Worm (Caenorhabditis elegans): Measurements from ENCODE around the gene Y62E10A.20.

DNA sequence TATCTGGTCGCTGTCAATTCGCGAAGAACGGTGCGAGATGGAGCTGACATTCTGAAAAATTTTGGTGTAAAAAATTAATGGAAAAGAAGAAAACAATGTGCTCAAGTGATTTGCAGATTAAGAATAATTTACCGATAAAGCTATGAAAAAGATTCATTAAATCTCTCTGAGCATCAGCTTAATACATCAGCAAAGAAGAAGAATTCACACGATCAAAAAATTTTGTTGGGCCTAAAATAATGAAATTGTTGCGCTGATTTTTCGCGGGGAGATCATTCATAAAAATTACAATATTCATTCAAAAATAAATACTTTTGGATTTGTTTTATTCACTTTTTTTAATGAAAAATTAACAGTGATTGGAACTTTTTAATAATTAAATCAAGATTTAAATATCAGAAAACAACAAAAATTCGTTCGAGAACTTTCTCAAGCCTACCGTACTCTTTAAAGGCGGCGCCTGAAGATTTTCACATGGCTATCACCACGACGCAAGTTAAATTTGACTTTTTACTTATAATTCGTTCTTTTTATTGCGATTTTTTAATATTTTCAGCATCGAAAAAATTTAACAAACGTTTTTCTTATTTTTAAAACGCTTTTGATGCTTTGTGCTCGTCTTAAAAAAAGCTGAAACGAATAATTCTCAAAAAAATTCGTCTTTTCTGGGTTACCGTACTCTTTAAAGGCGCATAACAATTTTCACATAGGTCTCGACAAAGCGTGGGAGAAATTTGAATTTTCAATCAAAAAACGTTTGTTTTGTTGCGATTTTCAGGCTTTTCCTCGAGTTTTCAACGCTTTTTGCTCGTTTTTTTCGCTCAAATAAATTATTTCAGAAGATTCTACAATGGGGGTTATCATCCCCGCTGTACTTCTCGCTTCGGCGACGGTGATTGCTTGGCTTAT is 14.8 kb upstream of the Y62E10A.20 start, which contains the start of the genes memi-2 and cyp-31A5:
- no peak for TF ChIP-seq snpc-4 (tag; optimal IDR thresholded peaks at IDR 0.05)
- TF ChIP-seq unc-62 (GFP tag; optimal IDR thresholded peaks at IDR 0.05), result no peak
- no peak for TF ChIP-seq elt-3 (tag; optimal IDR thresholded peaks at IDR 0.05)
- no peak for TF ChIP-seq lin-13 (tag; optimal IDR thresholded peaks at IDR 0.05)
- no peak for TF ChIP-seq blmp-1 (tag; optimal IDR thresholded peaks at IDR 0.05)
- TF ChIP-seq pha-4 (tag; optimal IDR thresholded peaks at IDR 0.05), result no peak
- no peak for TF ChIP-seq ces-1 (GFP tag; optimal IDR thresholded peaks at IDR 0.05)
- TF ChIP-seq lin-32 (GFP tag; optimal IDR thresholded peaks at IDR 0.05), result no peak
- no peak for TF ChIP-seq nhr-237 (tag; optimal IDR thresholded peaks at IDR 0.05)
- TF ChIP-seq nhr-28 (tag; optimal IDR thresholded peaks at IDR 0.05), result no peak
- no peak for TF ChIP-seq sem-2 (GFP tag; optimal IDR thresholded peaks at IDR 0.05)
- TF ChIP-seq unc-39 (tag; optimal IDR thresholded peaks at IDR 0.05), result no peak
- TF ChIP-seq elt-1 (tag; optimal IDR thresholded peaks at IDR 0.05; ENCODE audit: borderline replicate concordance, insufficient read depth), result no peak
